Worm (Caenorhabditis elegans) whole organism, midembryonic: ENCODE results near the gene srbc-3.

Source experiments
- cog-1 ChIP-seq: sonication (generic microtip); optimal IDR thresholded peaks from 2 replicates; lab custom pipeline; 2016; ENCODE audit warnings: missing genetic modification characterization, missing compliant biosample characterization
- med-1 ChIP-seq: sonication (generic microtip); optimal IDR thresholded peaks from 2 replicates; lab custom pipeline; 2017; ENCODE audit warnings: missing genetic modification characterization, mild to moderate bottlenecking, missing compliant biosample characterization, antibody characterized with exemption, missing genetic modification reagents; ENCODE audit not compliant: insufficient read depth
- ztf-23 ChIP-seq: fragments of 200-800 bp; sonication (Bioruptor generic); IDR thresholded peaks from 2 replicates; pipeline ENCODE4 v1.3.6; 2022; ENCODE audit warnings: missing genetic modification reagents, missing genetic modification characterization, missing compliant biosample characterization
- ztf-29 ChIP-seq: fragments of 200-800 bp; sonication (Bioruptor generic); IDR thresholded peaks from 2 replicates; pipeline ENCODE4 v1.3.6; 2022; ENCODE audit warnings: missing genetic modification reagents, missing genetic modification characterization, missing compliant biosample characterization

- no peak for TF ChIP-seq ztf-29
- TF ChIP-seq cog-1 (tag; lab: Kevin White, UChicago) = no peak
- TF ChIP-seq med-1 (GFP tag; lab: Kevin White, UChicago) = no peak
- TF ChIP-seq ztf-23 = no peak
These were observed 29.1 kb upstream of the srbc-3 start for ce11 chrV:3279138-3279537.
